Fruit fly (Drosophila melanogaster) whole organism, embryonic: Measurements from ENCODE around the gene MstProx.

ENCODE experiments used
- Atf-2 ChIP-seq: fragments of 200-800 bp; sonication (Bioruptor generic); optimal IDR thresholded peaks from 2 replicates; lab custom pipeline; 2016; ENCODE audit warnings: missing biosample characterization, missing genetic modification characterization
- Bdp1 ChIP-seq: fragments of 200-800 bp; sonication (Bioruptor generic); optimal IDR thresholded peaks from 3 replicates; lab custom pipeline; 2016; ENCODE audit warnings: missing biosample characterization, missing genetic modification characterization
- Bteb2 ChIP-seq: fragments of 200-800 bp; sonication (Bioruptor generic); optimal IDR thresholded peaks from 2 replicates; lab custom pipeline; 2016; ENCODE audit warnings: missing biosample characterization, missing genetic modification characterization
- CG13424 ChIP-seq: fragments of 200-800 bp; sonication (Bioruptor generic); optimal IDR thresholded peaks from 2 replicates; lab custom pipeline; 2019; ENCODE audit warnings: missing biosample characterization, mild to moderate bottlenecking, missing genetic modification characterization, moderate library complexity
- CG13894 ChIP-seq: fragments of 200-800 bp; sonication (Bioruptor generic); optimal IDR thresholded peaks from 3 replicates; lab custom pipeline; 2018; ENCODE audit warnings: missing biosample characterization, mild to moderate bottlenecking, missing genetic modification characterization, moderate library complexity
- CG14014 ChIP-seq: fragments of 200-800 bp; sonication (Bioruptor generic); IDR thresholded peaks from 2 replicates; pipeline ENCODE4 v1.3.6; 2022; ENCODE audit warnings: missing biosample characterization, missing genetic modification characterization
- CG15514 ChIP-seq: fragments of 200-800 bp; sonication (Bioruptor generic); optimal IDR thresholded peaks from 3 replicates; lab custom pipeline; 2017; ENCODE audit warnings: missing biosample characterization, missing genetic modification characterization, mild to moderate bottlenecking, moderate library complexity, missing genetic modification reagents
- CG18599 ChIP-seq: fragments of 200-800 bp; sonication (Bioruptor generic); optimal IDR thresholded peaks from 3 replicates; lab custom pipeline; 2017; ENCODE audit warnings: missing biosample characterization, missing genetic modification characterization, mild to moderate bottlenecking, moderate library complexity, missing genetic modification reagents
- CG2116 ChIP-seq: fragments of 200-800 bp; sonication (Bioruptor generic); optimal IDR thresholded peaks from 3 replicates; lab custom pipeline; 2018; ENCODE audit warnings: missing biosample characterization, mild to moderate bottlenecking, missing genetic modification characterization
- CG2202 ChIP-seq: fragments of 200-800 bp; sonication (Bioruptor generic); optimal IDR thresholded peaks from 2 replicates; lab custom pipeline; 2018; ENCODE audit warnings: missing biosample characterization, mild to moderate bottlenecking, missing genetic modification characterization
- CG31441 ChIP-seq: fragments of 200-800 bp; sonication (Bioruptor generic); IDR thresholded peaks from 2 replicates; pipeline ENCODE4 v1.3.6; 2022; ENCODE audit warnings: missing biosample characterization, missing genetic modification characterization
- CG3281 ChIP-seq: fragments of 200-800 bp; sonication (Bioruptor generic); optimal IDR thresholded peaks from 3 replicates; lab custom pipeline; 2017; ENCODE audit warnings: missing biosample characterization, mild to moderate bottlenecking, missing genetic modification characterization
- CG7745 ChIP-seq: fragments of 200-800 bp; sonication (Bioruptor generic); optimal IDR thresholded peaks from 2 replicates; lab custom pipeline; 2018; ENCODE audit warnings: missing biosample characterization, mild to moderate bottlenecking, missing genetic modification characterization, moderate library complexity
- CG7786 ChIP-seq: fragments of 200-800 bp; sonication (Bioruptor generic); optimal IDR thresholded peaks from 2 replicates; lab custom pipeline; 2016; ENCODE audit warnings: missing biosample characterization, missing genetic modification characterization
- CG9817 ChIP-seq: fragments of 200-800 bp; sonication (Bioruptor generic); optimal IDR thresholded peaks from 2 replicates; lab custom pipeline; 2018; ENCODE audit warnings: missing biosample characterization, mild to moderate bottlenecking, missing genetic modification characterization, moderate library complexity
- CoRest ChIP-seq: fragments of 200-800 bp; sonication (Bioruptor generic); optimal IDR thresholded peaks from 3 replicates; lab custom pipeline; 2018; ENCODE audit warnings: missing biosample characterization, mild to moderate bottlenecking, missing genetic modification characterization, moderate library complexity
- Dip2 ChIP-seq: fragments of 200-800 bp; sonication (Bioruptor generic); IDR thresholded peaks from 2 replicates; pipeline ENCODE4 v1.3.6; 2022; ENCODE audit warnings: missing biosample characterization, missing genetic modification characterization
- Drgx ChIP-seq: fragments of 200-800 bp; sonication (Bioruptor generic); IDR thresholded peaks from 2 replicates; pipeline ENCODE4 v1.3.6; 2022; ENCODE audit warnings: missing biosample characterization, missing genetic modification characterization
- GATAe ChIP-seq: fragments of 200-800 bp; sonication (Bioruptor generic); conservative IDR thresholded peaks from 2 replicates; pipeline ENCODE4 v1.3.6; 2022; ENCODE audit warnings: missing biosample characterization, missing genetic modification characterization
- HLH3B ChIP-seq: fragments of 200-800 bp; sonication (Bioruptor generic); IDR thresholded peaks from 2 replicates; pipeline ENCODE4 v1.3.6; 2022; ENCODE audit warnings: missing biosample characterization, missing genetic modification characterization
- Hr51 ChIP-seq, 2 experiments: fragments of 200-800 bp; sonication (Bioruptor generic); optimal IDR thresholded peaks; 2 replicates in 1 of 2; 3 replicates in 1 of 2; lab custom pipeline; 2016 to 2018; ENCODE audit warnings: missing biosample characterization in 2 of 2, missing genetic modification characterization in 2 of 2, mild to moderate bottlenecking in 1 of 2, moderate library complexity in 1 of 2
- NfI ChIP-seq: fragments of 200-800 bp; sonication (Bioruptor generic); optimal IDR thresholded peaks from 3 replicates; lab custom pipeline; 2018; ENCODE audit warnings: missing biosample characterization, mild to moderate bottlenecking, missing genetic modification characterization, moderate library complexity
- PHDP ChIP-seq: fragments of 200-800 bp; sonication (Bioruptor generic); optimal IDR thresholded peaks from 3 replicates; lab custom pipeline; 2018; ENCODE audit warnings: missing biosample characterization, mild to moderate bottlenecking, missing genetic modification characterization, moderate library complexity
- Trl ChIP-seq, 3 experiments: fragments of >200 bp in 2 of 3; fragments of 200-800 bp in 1 of 3; sonication (Bioruptor generic) in 1 of 3; optimal IDR thresholded peaks; 2 replicates in 1 of 3; 3 replicates in 2 of 3; lab custom pipeline; 2016 to 2017; ENCODE audit warnings: missing biosample characterization in 1 of 3, missing genetic modification characterization in 1 of 3
- ase ChIP-seq: fragments of 200-800 bp; sonication (Bioruptor generic); IDR thresholded peaks from 3 replicates; pipeline ENCODE4 v1.3.6; 2022; ENCODE audit warnings: missing biosample characterization, missing genetic modification characterization
- ato ChIP-seq: fragments of 200-800 bp; sonication (Bioruptor generic); IDR thresholded peaks from 2 replicates; pipeline ENCODE4 v1.3.6; 2022; ENCODE audit warnings: missing biosample characterization, missing genetic modification characterization; ENCODE audit not compliant: partially characterized antibody
- btn ChIP-seq: fragments of 200-800 bp; sonication (Bioruptor generic); optimal IDR thresholded peaks from 2 replicates; lab custom pipeline; 2016; ENCODE audit warnings: missing biosample characterization, missing genetic modification characterization
- crol ChIP-seq: fragments of 200-800 bp; sonication (Bioruptor generic); IDR thresholded peaks from 2 replicates; pipeline ENCODE4 v1.3.6; 2022; ENCODE audit warnings: missing biosample characterization, missing genetic modification characterization
- cwo ChIP-seq: fragments of 200-800 bp; sonication (Bioruptor generic); optimal IDR thresholded peaks from 3 replicates; lab custom pipeline; 2017; ENCODE audit warnings: missing biosample characterization, missing genetic modification characterization, mild to moderate bottlenecking, moderate library complexity, missing genetic modification reagents
- dmrt99B ChIP-seq: fragments of 200-800 bp; sonication (Bioruptor generic); optimal IDR thresholded peaks from 2 replicates; lab custom pipeline; 2018; ENCODE audit warnings: missing biosample characterization, mild to moderate bottlenecking, missing genetic modification characterization, moderate library complexity
- dysf ChIP-seq: fragments of 200-800 bp; sonication (Bioruptor generic); IDR thresholded peaks from 3 replicates; pipeline ENCODE4 v1.3.6; 2022; ENCODE audit warnings: missing biosample characterization, missing genetic modification characterization
- esg ChIP-seq: fragments of 200-800 bp; sonication (Bioruptor generic); conservative IDR thresholded peaks from 2 replicates; pipeline ENCODE4 v1.3.6; 2022; ENCODE audit warnings: missing biosample characterization, missing genetic modification characterization
- fd3F ChIP-seq: fragments of 200-800 bp; sonication (Bioruptor generic); optimal IDR thresholded peaks from 2 replicates; lab custom pipeline; 2018; ENCODE audit warnings: missing biosample characterization, mild to moderate bottlenecking, missing genetic modification characterization, moderate library complexity
- fd96Cb ChIP-seq: fragments of 200-800 bp; sonication (Bioruptor generic); optimal IDR thresholded peaks from 2 replicates; lab custom pipeline; 2018; ENCODE audit warnings: missing biosample characterization, mild to moderate bottlenecking, missing genetic modification characterization, moderate library complexity
- gro ChIP-seq: fragments of 200-800 bp; sonication (Bioruptor generic); optimal IDR thresholded peaks from 2 replicates; lab custom pipeline; 2016; ENCODE audit warnings: missing biosample characterization, missing genetic modification characterization
- hbn ChIP-seq: fragments of 200-800 bp; sonication (Bioruptor generic); IDR thresholded peaks from 2 replicates; pipeline ENCODE4 v1.3.6; 2022; ENCODE audit warnings: missing biosample characterization, missing genetic modification characterization; ENCODE audit not compliant: partially characterized antibody
- inv ChIP-seq: fragments of 200-800 bp; sonication (Bioruptor generic); IDR thresholded peaks from 2 replicates; pipeline ENCODE4 v1.3.6; 2022; ENCODE audit warnings: missing biosample characterization, missing genetic modification characterization; ENCODE audit not compliant: partially characterized antibody
- kni ChIP-seq: fragments of 200-800 bp; sonication (Bioruptor generic); optimal IDR thresholded peaks from 3 replicates; lab custom pipeline; 2017; ENCODE audit warnings: mild to moderate bottlenecking, missing biosample characterization, missing genetic modification reagents, missing genetic modification characterization
- lab ChIP-seq: fragments of 200-800 bp; sonication (Bioruptor generic); optimal IDR thresholded peaks from 3 replicates; lab custom pipeline; 2017; ENCODE audit warnings: missing biosample characterization, missing genetic modification characterization, mild to moderate bottlenecking, moderate library complexity, missing genetic modification reagents
- lilli ChIP-seq: fragments of 200-800 bp; sonication (Bioruptor generic); optimal IDR thresholded peaks from 3 replicates; lab custom pipeline; 2016; ENCODE audit warnings: missing biosample characterization, missing genetic modification characterization
- otp ChIP-seq: fragments of 200-800 bp; sonication (Bioruptor generic); IDR thresholded peaks from 3 replicates; pipeline ENCODE4, ENCODE4 v1.3.6; 2022; ENCODE audit warnings: missing biosample characterization, missing genetic modification characterization
- p53 ChIP-seq: fragments of 200-800 bp; sonication (Bioruptor generic); optimal IDR thresholded peaks from 2 replicates; lab custom pipeline; 2016; ENCODE audit warnings: missing biosample characterization, missing genetic modification characterization
- pan ChIP-seq, 4 experiments: fragments of >200 bp in 3 of 4; fragments of 200-800 bp in 1 of 4; sonication (Bioruptor generic) in 1 of 4; optimal IDR thresholded peaks in 3 of 4; IDR thresholded peaks in 1 of 4; 2 replicates each; pipeline versions ENCODE4 v1.3.6 to Lab custom; 2017 to 2022; ENCODE audit warnings: missing biosample characterization in 2 of 4, missing genetic modification characterization in 2 of 4, mixed read lengths in 1 of 4
- scrt ChIP-seq: fragments of 200-800 bp; sonication (Bioruptor generic); optimal IDR thresholded peaks from 2 replicates; lab custom pipeline; 2018; ENCODE audit warnings: missing biosample characterization, mild to moderate bottlenecking, missing genetic modification characterization, moderate library complexity
- sd ChIP-seq: fragments of 200-800 bp; sonication (Bioruptor generic); optimal IDR thresholded peaks from 3 replicates; lab custom pipeline; 2018; ENCODE audit warnings: missing biosample characterization, mild to moderate bottlenecking, missing genetic modification characterization, moderate library complexity
- sens ChIP-seq: fragments of 200-800 bp; sonication (Bioruptor generic); peaks from one replicate; lab custom pipeline; 2016; ENCODE audit warnings: missing biosample characterization, missing genetic modification characterization
- wek ChIP-seq: fragments of 200-800 bp; sonication (Bioruptor generic); optimal IDR thresholded peaks from 3 replicates; lab custom pipeline; 2018; ENCODE audit warnings: missing biosample characterization, mild to moderate bottlenecking, missing genetic modification characterization, moderate library complexity
- yki ChIP-seq: fragments of >200 bp; optimal IDR thresholded peaks from 3 replicates; lab custom pipeline; 2018
- z ChIP-seq: fragments of 200-800 bp; sonication (Bioruptor generic); IDR thresholded peaks from 3 replicates; pipeline ENCODE4 v1.3.6; 2022; ENCODE audit warnings: missing biosample characterization, missing genetic modification characterization

Gene MstProx

dm6 chr3R:7334613-7335012, 34.5 kb downstream of the MstProx start (continued):
- TF ChIP-seq CG14014 (GFP tag; lab: Robert Waterston, UW) = 0 out of 2 replicates have a peak, but pooled peaks have one; percentile 16
- no peak for TF ChIP-seq pan (optimal IDR thresholded peaks at IDR 0.05; lab: Kevin White, UChicago)
- TF ChIP-seq pan (GFP tag; optimal IDR thresholded peaks at IDR 0.05 in 1 of 2, IDR thresholded peaks at IDR 0.05 in 1 of 2) = peak in 1 of 2 experiments; percentile 56
- no peak for TF ChIP-seq inv
- TF ChIP-seq Atf-2 (GFP tag; lab: Kevin White, UChicago) = no peak
- TF ChIP-seq CG7745 (tag; lab: Kevin White, UChicago) = no peak
- TF ChIP-seq CoRest = peak; percentile 10
- peak in 1 of 2 experiments; percentile 49 for TF ChIP-seq Hr51 (GFP tag; optimal IDR thresholded peaks at IDR 0.05; lab: Kevin White, UChicago)
- no peak for TF ChIP-seq kni (GFP tag; lab: Kevin White, UChicago)
- no peak for TF ChIP-seq yki (lab: Kevin White, UChicago)
- TF ChIP-seq CG15514 (GFP tag; lab: Kevin White, UChicago) = peak; percentile 38
- peak; percentile 20 for TF ChIP-seq cwo (GFP tag; lab: Kevin White, UChicago)
- no peak for TF ChIP-seq crol (GFP tag; lab: Robert Waterston, UW)
- TF ChIP-seq dmrt99B (tag; lab: Kevin White, UChicago) = peak; percentile 55
- peak; percentile 2 for TF ChIP-seq scrt
- no peak for TF ChIP-seq CG2116 (GFP tag; lab: Kevin White, UChicago)
- no peak for TF ChIP-seq CG3281
- 0 out of 3 replicates have a peak, but pooled peaks have one; percentile 9 for TF ChIP-seq otp
- TF ChIP-seq CG13894 = no peak
- TF ChIP-seq p53 (GFP tag; lab: Kevin White, UChicago) = no peak
- TF ChIP-seq CG9817 (tag; lab: Kevin White, UChicago) = peak; percentile 10
- peak; percentile 51; the same call in 1 of the 3 replicates for TF ChIP-seq dysf (GFP tag; lab: Robert Waterston, UW)
- TF ChIP-seq Bteb2 = no peak
- no peak for TF ChIP-seq HLH3B (GFP tag; lab: Robert Waterston, UW)
- 0 out of 3 replicates have a peak, but pooled peaks have one; percentile 28 for TF ChIP-seq z (GFP tag; lab: Robert Waterston, UW)
- no peak for TF ChIP-seq Dip2 (GFP tag; lab: Robert Waterston, UW)
- TF ChIP-seq CG18599 = peak; percentile 75
- peak; percentile 34 for TF ChIP-seq fd3F
- TF ChIP-seq gro (GFP tag; lab: Kevin White, UChicago) = no peak
- TF ChIP-seq CG13424 (tag; lab: Kevin White, UChicago) = peak; percentile 40
- no peak for TF ChIP-seq PHDP
- TF ChIP-seq lab (GFP tag; lab: Kevin White, UChicago) = peak; percentile 66
- peak; percentile 6 for TF ChIP-seq fd96Cb (tag; lab: Kevin White, UChicago)
- no peak for TF ChIP-seq esg (GFP tag; lab: Robert Waterston, UW)
- TF ChIP-seq NfI = peak; percentile 9
- TF ChIP-seq CG31441 (GFP tag; lab: Robert Waterston, UW) = peak; percentile 46; the same call in 1 of the 2 replicates

- TF ChIP-seq lab (GFP tag; lab: Kevin White, UChicago) (no peak), sens (GFP tag; lab: Kevin White, UChicago) (peak; percentile 5), Drgx (GFP tag; lab: Robert Waterston, UW) (peak; percentile 60)
These were observed 38.4 kb downstream of the MstProx start for dm6 chr3R:7330695-7331094.

- TF ChIP-seq wek (GFP tag; lab: Kevin White, UChicago) (no peak), CG7786 (GFP tag; lab: Kevin White, UChicago) (no peak), CG2202 (no peak), btn (GFP tag; lab: Kevin White, UChicago) (no peak), ato (no peak), sd (tag; lab: Kevin White, UChicago) (no peak), fd3F (no peak), Bdp1 (GFP tag; lab: Kevin White, UChicago) (no peak), ase (GFP tag; lab: Robert Waterston, UW) (no peak), hbn (GFP tag; lab: Robert Waterston, UW) (no peak), lilli (GFP tag; lab: Kevin White, UChicago) (no peak), GATAe (GFP tag; lab: Robert Waterston, UW) (no peak), Trl (optimal IDR thresholded peaks at IDR 0.05; lab: Kevin White, UChicago) (no peak), Trl (GFP tag; optimal IDR thresholded peaks at IDR 0.05; lab: Kevin White, UChicago) (no peak)
These were observed 42.9 kb downstream of the MstProx start for dm6 chr3R:7326200-7326599.
